Fruit fly (Drosophila melanogaster) whole organism, wandering third instar larva: Measurements from ENCODE around the gene CG12009.

Source experiments
- Abd-B ChIP-seq: fragments of >200 bp; optimal IDR thresholded peaks from 2 replicates; lab custom pipeline; 2017; ENCODE audit warnings: missing biosample characterization, missing genetic modification characterization
- CG32264 ChIP-seq: fragments of 200-800 bp; sonication (Bioruptor generic); optimal IDR thresholded peaks from 2 replicates; lab custom pipeline; 2016; ENCODE audit warnings: missing biosample characterization, missing genetic modification characterization
- Dfd ChIP-seq: fragments of >200 bp; optimal IDR thresholded peaks from 2 replicates; lab custom pipeline; 2017; ENCODE audit warnings: missing biosample characterization, missing genetic modification characterization
- Hnf4 ChIP-seq: fragments of 200-800 bp; sonication (Bioruptor generic); optimal IDR thresholded peaks from 2 replicates; lab custom pipeline; 2016; ENCODE audit warnings: missing biosample characterization, mild to moderate bottlenecking, missing genetic modification characterization
- Jra ChIP-seq: sonication (Bioruptor generic); optimal IDR thresholded peaks from 2 replicates; lab custom pipeline; 2016; ENCODE audit warnings: missing biosample characterization, missing genetic modification characterization
- Myc ChIP-seq: fragments of >200 bp; optimal IDR thresholded peaks from 2 replicates; lab custom pipeline; 2017
- OdsH ChIP-seq: fragments of 200-800 bp; sonication (Bioruptor generic); optimal IDR thresholded peaks from 2 replicates; lab custom pipeline; 2016; ENCODE audit warnings: missing biosample characterization, mild to moderate bottlenecking, missing genetic modification characterization
- Sp1 ChIP-seq: fragments of 200-800 bp; sonication (Bioruptor generic); optimal IDR thresholded peaks from 3 replicates; lab custom pipeline; 2019; ENCODE audit warnings: missing biosample characterization, mild to moderate bottlenecking, missing genetic modification characterization, moderate library complexity
- fru ChIP-seq: fragments of 200-800 bp; sonication (Bioruptor generic); optimal IDR thresholded peaks from 3 replicates; lab custom pipeline; 2016; ENCODE audit warnings: missing biosample characterization, mild to moderate bottlenecking, missing genetic modification characterization
- h ChIP-seq: fragments of 200-800 bp; sonication (Bioruptor generic); optimal IDR thresholded peaks from 3 replicates; lab custom pipeline; 2016; ENCODE audit warnings: missing biosample characterization, mild to moderate bottlenecking, missing genetic modification characterization
- jim ChIP-seq: fragments of 175-275, 200-325 bp; sonication (Bioruptor generic); optimal IDR thresholded peaks from 2 replicates; lab custom pipeline; 2016; ENCODE audit warnings: missing biosample characterization, mild to moderate bottlenecking, missing genetic modification characterization
- lola ChIP-seq: fragments of >200 bp; optimal IDR thresholded peaks from 2 replicates; lab custom pipeline; 2017; ENCODE audit warnings: missing biosample characterization, missing genetic modification characterization
- usp ChIP-seq: fragments of >200 bp; optimal IDR thresholded peaks from 2 replicates; lab custom pipeline; 2017; ENCODE audit warnings: missing biosample characterization, missing genetic modification characterization

DNA sequence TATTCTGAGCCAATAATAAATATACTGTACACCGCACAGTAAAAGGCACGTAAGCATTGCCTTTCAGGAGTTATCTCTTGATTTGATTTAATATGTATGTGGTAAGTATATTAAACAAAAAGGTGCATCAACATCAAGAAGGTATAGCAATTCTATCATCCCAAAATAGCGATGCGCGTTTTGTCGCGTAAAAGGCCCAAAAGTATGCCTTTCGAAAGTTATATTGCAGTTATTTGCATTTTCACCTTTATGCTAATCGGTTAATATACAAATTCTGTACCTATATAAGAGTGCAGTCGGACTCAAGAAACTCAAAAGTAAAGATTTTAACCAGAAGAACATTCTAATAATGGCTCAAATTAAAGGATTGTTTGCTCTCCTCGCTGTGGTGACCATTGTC, 24.0 kb downstream of the CG12009 start, which contains the start of gene Drsl4:
- no peak for TF ChIP-seq Dfd (GFP tag; lab: Kevin White, UChicago)
- TF ChIP-seq Hnf4 (GFP tag; lab: Kevin White, UChicago): peak; percentile 9
- no peak for TF ChIP-seq Sp1 (GFP tag; lab: Kevin White, UChicago)
- TF ChIP-seq jim (GFP tag; lab: Kevin White, UChicago): no peak
- no peak for TF ChIP-seq OdsH
- TF ChIP-seq lola (GFP tag; lab: Kevin White, UChicago): no peak
- no peak for TF ChIP-seq CG32264
- no peak for TF ChIP-seq h (GFP tag; lab: Kevin White, UChicago)
- TF ChIP-seq Jra (GFP tag; lab: Kevin White, UChicago): no peak
- TF ChIP-seq Myc: peak; percentile 68
- no peak for TF ChIP-seq fru (GFP tag; lab: Kevin White, UChicago)
- TF ChIP-seq Abd-B (GFP tag; lab: Kevin White, UChicago): no peak
- TF ChIP-seq usp (GFP tag; lab: Kevin White, UChicago): no peak
